Fruit fly (Drosophila melanogaster) whole organism: Measurements from ENCODE around the gene CG13102.

Source experiments
- CG8478 ChIP-seq: fragments of >200 bp; optimal IDR thresholded peaks from 2 replicates; lab custom pipeline; 2018; ENCODE audit warnings: inconsistent platforms
- Dll ChIP-seq: fragments of >200 bp; optimal IDR thresholded peaks from 2 replicates; lab custom pipeline; 2017
- EcR ChIP-seq, 2 experiments: fragments of >200 bp; optimal IDR thresholded peaks; 2 replicates each; lab custom pipeline; 2017; ENCODE audit warnings: missing biosample characterization in 2 of 2, missing genetic modification characterization in 2 of 2, missing genetic modification reagents in 2 of 2
- pan ChIP-seq: fragments of >200 bp; optimal IDR thresholded peaks from 2 replicates; lab custom pipeline; 2017
- psq ChIP-seq: fragments of >200 bp; optimal IDR thresholded peaks from 2 replicates; lab custom pipeline; 2017
- usp ChIP-seq: fragments of >200 bp; optimal IDR thresholded peaks from 2 replicates; lab custom pipeline; 2017; ENCODE audit warnings: missing biosample characterization, missing genetic modification characterization, mixed read lengths

Gene CG13102

DNA sequence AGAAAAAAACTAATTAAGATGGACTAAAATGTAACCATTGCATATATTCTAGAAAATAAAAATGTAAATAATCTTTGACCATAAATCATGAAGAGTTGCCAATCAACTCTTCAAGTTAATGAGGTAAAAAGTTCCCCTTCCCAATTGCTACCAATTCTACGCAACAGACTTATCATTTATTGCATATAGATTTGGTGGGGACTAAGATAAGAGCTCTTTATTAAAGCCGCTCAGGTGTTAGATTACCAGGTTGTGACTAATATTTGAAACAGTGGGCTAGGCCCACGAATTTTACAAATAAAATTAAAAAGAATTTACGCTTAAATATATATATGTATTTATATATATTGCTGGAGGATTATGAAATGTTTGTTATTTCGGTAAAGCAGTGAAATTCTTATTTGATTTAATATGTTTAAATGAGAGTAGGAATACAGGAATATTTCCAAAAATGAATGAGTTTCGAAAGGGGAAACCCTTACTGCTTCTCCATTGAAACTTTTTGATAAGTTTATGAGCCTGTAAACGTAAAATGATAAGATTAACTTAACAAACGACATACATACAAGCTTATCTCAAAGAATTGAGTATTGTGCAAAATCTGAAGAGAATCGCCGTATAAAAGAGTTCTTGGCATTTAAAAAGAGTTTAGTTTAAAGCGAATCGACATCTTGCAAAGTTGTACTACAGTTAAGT, at the start of gene CG13102:
Gene CG13102 (plus strand): TSS at position 646 of the 696 bp plus-strand sequence.
- no peak for TF ChIP-seq pan (lab: Kevin White, UChicago)
- TF ChIP-seq usp (GFP tag; lab: Kevin White, UChicago), result no peak
- no peak for TF ChIP-seq Dll (lab: Kevin White, UChicago)
- no peak for TF ChIP-seq EcR (GFP tag; optimal IDR thresholded peaks at IDR 0.05; lab: Kevin White, UChicago)
- no peak for TF ChIP-seq CG8478 (lab: Kevin White, UChicago)
- TF ChIP-seq psq (lab: Kevin White, UChicago), result no peak

DNA sequence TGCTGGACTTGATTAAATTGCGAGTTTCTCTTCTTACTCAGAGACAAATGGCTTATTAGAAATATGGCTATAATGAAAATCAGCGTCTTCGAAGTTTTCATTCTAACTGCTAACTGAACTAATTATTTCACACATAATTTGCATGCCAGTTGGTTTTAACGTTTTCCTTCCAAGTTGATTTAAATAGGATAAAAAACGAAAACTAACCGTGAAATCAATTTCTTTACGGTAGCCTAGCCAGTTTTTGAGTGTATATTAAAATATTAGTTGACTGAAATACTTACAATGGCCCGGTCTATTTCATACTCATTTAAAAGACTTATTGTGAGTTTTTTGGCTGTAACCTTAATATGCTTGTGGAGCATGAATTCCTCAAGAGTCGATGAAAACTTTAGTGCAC, 49.7 kb upstream of the CG13102 start, which contains the start of the genes CG9525 and CG32985:
Gene CG9525 (minus strand): TSS at position 101 of the 400 bp plus-strand sequence.
Gene CG32985 (plus strand): TSS at position 280 of the 400 bp plus-strand sequence.
- TF ChIP-seq psq (lab: Kevin White, UChicago), result no peak
- no peak for TF ChIP-seq pan (lab: Kevin White, UChicago)
- no peak for TF ChIP-seq EcR (GFP tag; optimal IDR thresholded peaks at IDR 0.05; lab: Kevin White, UChicago)
- no peak for TF ChIP-seq CG8478 (lab: Kevin White, UChicago)
- TF ChIP-seq Dll (lab: Kevin White, UChicago), result no peak
- TF ChIP-seq usp (GFP tag; lab: Kevin White, UChicago), result no peak

DNA sequence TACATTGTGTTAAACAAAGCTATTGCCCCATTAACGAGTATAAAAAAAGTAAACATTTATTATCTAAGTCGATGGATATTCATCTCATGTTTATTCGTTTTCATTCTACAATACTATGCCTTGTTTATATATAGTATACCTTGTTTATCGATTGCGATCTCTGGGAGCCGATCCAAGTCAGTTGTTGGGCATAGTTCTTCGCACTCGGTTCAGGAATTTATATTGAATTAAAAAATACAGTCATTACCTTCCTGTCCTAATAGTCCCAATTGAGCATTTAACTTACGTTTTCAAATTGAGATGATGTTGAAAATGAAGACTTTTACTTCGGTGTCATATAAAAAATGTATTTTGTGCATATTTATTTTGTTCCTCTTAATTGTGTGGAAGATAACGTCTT, 47.3 kb upstream of the CG13102 start, which contains the start of gene CG32984:
Gene CG32984 (plus strand): TSS at position 301 of the 400 bp plus-strand sequence.
- TF ChIP-seq Dll (lab: Kevin White, UChicago) (no peak), psq (lab: Kevin White, UChicago) (no peak), CG8478 (lab: Kevin White, UChicago) (no peak), EcR (GFP tag; optimal IDR thresholded peaks at IDR 0.05; lab: Kevin White, UChicago) (no peak), usp (GFP tag; lab: Kevin White, UChicago) (no peak), pan (lab: Kevin White, UChicago) (no peak)

DNA sequence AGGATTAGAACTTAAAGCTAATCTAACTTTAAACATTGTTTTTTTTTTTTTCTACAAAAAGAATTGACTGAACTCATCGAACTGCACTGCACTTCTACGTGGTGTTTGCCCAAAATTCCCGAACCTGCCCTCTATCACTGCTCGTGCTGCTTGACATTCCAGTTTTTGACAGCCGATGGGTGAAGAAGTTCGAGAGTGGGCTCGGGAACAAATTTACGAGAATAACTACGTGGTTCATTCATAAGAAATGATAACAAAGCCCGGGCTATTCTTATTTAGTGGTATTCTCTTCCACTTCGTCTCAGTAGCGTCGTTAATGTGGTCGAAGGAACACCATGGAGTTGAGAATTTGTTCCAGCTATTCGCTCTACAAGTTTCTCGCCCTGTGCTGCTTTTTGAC, 44.8 kb upstream of the CG13102 start, which contains the start of gene CG18088:
Gene CG18088 (plus strand): TSS at position 301 of the 400 bp plus-strand sequence.
- TF ChIP-seq psq (lab: Kevin White, UChicago) (no peak), EcR (GFP tag; optimal IDR thresholded peaks at IDR 0.05; lab: Kevin White, UChicago) (no peak), CG8478 (lab: Kevin White, UChicago) (no peak), usp (GFP tag; lab: Kevin White, UChicago) (no peak), Dll (lab: Kevin White, UChicago) (no peak), pan (lab: Kevin White, UChicago) (no peak)

DNA sequence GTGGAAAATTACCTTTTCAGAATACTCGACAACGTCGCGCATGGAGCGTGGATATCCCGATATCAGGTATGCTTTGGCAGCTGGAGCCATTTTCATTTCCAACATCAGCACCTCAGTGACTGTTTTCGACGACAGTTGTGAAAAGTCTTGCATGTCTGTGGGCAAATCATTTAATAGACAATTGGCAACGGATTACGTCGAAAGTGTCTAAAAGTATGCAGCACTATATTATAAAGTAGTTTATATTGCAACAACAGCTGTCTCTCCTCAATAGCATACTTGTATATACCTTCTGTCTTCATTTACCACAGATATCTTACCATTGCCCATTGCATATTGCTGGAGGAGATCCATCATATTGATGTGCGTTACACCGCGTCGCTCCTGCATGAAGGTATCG, 39.1 kb upstream of the CG13102 start:
- TF ChIP-seq usp (GFP tag; lab: Kevin White, UChicago) (no peak), pan (lab: Kevin White, UChicago) (no peak), CG8478 (lab: Kevin White, UChicago) (no peak), psq (lab: Kevin White, UChicago) (no peak), EcR (GFP tag; optimal IDR thresholded peaks at IDR 0.05; lab: Kevin White, UChicago) (no peak), Dll (lab: Kevin White, UChicago) (no peak)

DNA sequence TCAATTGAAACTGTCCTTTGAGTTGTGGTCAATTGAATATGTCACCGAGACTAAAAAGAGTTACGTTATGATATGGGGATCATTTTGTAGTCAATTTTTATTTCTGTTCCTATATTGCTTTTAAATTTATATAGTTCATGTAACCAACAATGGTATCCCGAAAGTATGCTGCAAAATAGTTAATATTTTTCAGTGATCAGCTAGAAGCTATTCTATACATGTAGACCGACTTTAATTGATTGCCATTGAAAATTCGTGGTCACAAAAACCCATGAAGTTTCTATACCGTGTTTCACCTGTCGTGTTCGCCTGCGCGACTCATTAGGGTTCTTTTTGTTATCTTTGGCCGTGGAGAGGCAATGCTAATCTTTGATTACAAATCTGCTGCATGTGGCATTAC, 37.5 kb upstream of the CG13102 start:
- no peak for TF ChIP-seq usp (GFP tag; lab: Kevin White, UChicago)

DNA sequence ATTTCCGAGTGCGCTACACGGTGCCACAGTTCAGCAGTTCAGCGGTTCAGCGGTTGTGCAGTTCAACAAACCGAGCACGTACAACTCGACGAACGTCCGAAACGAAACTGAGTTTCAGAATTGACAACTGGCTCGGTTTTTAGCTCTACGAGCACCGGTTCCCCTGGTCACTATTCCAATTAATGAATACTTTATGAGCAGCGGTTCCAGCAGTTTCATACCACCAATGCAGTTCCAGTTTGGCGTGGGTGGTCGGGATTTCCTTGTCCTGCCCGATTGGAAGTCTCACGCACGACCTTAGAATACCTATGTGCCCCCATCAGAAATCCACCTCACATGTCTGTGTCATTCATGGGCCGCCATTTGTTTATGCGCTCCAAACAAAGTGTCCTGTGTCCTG, 36.7 kb upstream of the CG13102 start, which contains the start of gene CG9541:
Gene CG9541 (minus strand): TSS at position 101 of the 400 bp plus-strand sequence.
- TF ChIP-seq usp (GFP tag; lab: Kevin White, UChicago), result no peak

DNA sequence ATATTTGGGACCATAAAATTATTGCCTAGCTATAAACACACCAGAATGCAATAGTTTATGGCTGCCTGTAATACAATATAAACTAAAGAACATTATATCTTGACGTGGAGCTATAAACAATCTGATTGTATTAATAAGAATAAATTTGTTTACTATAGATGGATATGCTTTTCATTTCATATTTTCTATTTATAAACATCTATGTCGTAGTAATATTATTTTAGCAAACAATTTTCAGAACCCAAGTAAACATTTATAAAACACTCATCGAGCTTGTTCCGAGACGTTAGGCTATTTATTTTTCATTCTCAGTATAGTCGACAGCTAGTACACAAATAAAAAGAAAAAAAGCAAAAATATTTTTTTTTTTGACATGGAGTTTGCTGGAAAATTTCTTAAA, 31.6 kb upstream of the CG13102 start, which contains the start of gene CG18662:
Gene CG18662 (plus strand): TSS at position 301 of the 400 bp plus-strand sequence.
- no peak for TF ChIP-seq psq (lab: Kevin White, UChicago)
- no peak for TF ChIP-seq usp (GFP tag; lab: Kevin White, UChicago)
- TF ChIP-seq pan (lab: Kevin White, UChicago), result no peak
- no peak for TF ChIP-seq CG8478 (lab: Kevin White, UChicago)
- no peak for TF ChIP-seq EcR (GFP tag; optimal IDR thresholded peaks at IDR 0.05; lab: Kevin White, UChicago)
- TF ChIP-seq Dll (lab: Kevin White, UChicago), result no peak

DNA sequence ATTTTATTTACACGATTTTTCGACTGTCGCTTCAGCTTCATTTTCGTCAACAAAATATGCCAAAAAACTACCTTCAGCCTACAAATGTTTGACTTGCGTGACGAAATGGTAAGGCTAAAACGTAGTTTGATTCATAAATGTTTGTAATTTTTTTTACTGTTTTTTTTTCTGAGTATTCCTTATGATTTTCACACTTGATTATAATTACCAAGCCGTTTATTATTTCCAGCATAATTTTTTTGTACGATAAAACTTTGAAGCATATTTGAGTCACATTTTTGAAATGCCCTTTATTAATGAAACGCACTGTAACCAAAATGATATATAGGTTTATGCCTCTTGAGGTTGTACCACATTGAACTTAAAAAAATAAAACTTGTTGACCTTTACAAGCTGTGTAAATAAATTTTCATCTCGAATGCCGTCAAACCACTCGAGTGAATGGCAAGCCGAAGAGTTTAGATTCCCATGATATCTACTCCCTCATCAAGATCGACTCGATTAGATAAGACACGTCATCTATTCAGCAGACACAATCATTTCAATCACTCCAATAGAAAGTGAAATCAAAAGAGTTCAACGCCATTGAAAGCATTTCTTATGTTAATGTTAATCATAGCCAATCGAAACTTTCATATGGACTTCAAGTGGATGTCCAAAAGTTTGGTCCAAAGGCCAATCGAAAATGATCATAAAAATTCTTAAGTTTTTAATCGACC, 29.2 kb upstream of the CG13102 start:
- no peak for TF ChIP-seq CG8478 (lab: Kevin White, UChicago)
- TF ChIP-seq pan (lab: Kevin White, UChicago), result no peak
- no peak for TF ChIP-seq psq (lab: Kevin White, UChicago)
- TF ChIP-seq Dll (lab: Kevin White, UChicago), result no peak
- TF ChIP-seq usp (GFP tag; lab: Kevin White, UChicago), result no peak
- no peak for TF ChIP-seq EcR (GFP tag; optimal IDR thresholded peaks at IDR 0.05; lab: Kevin White, UChicago)

DNA sequence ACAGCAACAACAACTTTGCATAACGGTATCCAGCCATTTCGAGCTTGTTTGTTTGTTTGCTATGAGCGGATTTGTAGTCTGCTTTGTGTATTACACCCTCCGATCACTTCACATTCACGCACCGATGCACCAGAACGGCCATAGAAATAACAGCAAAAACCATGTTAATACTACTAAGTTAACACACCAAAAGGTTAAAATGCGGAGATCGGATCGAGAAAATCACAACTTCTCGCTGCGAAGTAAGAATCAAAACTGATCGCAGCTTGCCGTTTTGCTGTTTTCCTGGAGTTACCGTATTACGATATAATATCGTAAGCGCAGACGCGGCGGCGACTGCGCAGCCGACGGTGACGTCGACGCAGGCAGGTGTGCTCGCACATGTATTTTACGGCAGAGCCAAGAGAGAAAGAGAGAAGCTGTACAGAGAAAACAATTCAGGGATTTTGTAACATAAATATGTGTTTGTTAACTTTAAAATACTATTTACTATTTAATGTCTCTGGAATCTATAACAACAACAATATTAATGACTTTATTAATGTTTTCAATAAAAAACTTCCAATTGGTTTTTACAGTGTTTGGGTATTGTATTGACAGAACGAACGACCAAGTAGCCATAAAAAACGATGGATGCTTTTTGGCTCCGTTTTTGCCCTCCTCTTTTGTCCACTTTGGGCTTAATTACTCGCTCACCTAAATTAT, 27.2 kb upstream of the CG13102 start, which contains the start of gene CG13101:
Gene CG13101 (minus strand): TSS at position 259 of the 705 bp plus-strand sequence.
- TF ChIP-seq CG8478 (lab: Kevin White, UChicago) (no peak), psq (lab: Kevin White, UChicago) (no peak), EcR (GFP tag; optimal IDR thresholded peaks at IDR 0.05; lab: Kevin White, UChicago) (no peak), pan (lab: Kevin White, UChicago) (no peak), Dll (lab: Kevin White, UChicago) (no peak), usp (GFP tag; lab: Kevin White, UChicago) (no peak)
